Fruit fly (Drosophila melanogaster) whole organism, prepupa: Measurements from ENCODE around the gene GCC88.

Experiments used
- CG10669 ChIP-seq: fragments of 200-800 bp; sonication (Bioruptor generic); optimal IDR thresholded peaks from 3 replicates; lab custom pipeline; 2018; ENCODE audit warnings: missing biosample characterization, mild to moderate bottlenecking, missing genetic modification characterization, moderate library complexity
- CG11902 ChIP-seq: fragments of 200-800 bp; sonication (Bioruptor generic); optimal IDR thresholded peaks from 3 replicates; lab custom pipeline; 2016; ENCODE audit warnings: missing biosample characterization, missing genetic modification characterization
- CG1621 ChIP-seq: fragments of 200-800 bp; sonication (Bioruptor generic); optimal IDR thresholded peaks from 3 replicates; lab custom pipeline; 2018; ENCODE audit warnings: missing biosample characterization, mild to moderate bottlenecking, missing genetic modification characterization
- CG16779 ChIP-seq: fragments of 200-800 bp; sonication (Bioruptor generic); optimal IDR thresholded peaks from 3 replicates; lab custom pipeline; 2017; ENCODE audit warnings: missing biosample characterization, mild to moderate bottlenecking, missing genetic modification characterization
- CG3032 ChIP-seq: fragments of 200-800 bp; optimal IDR thresholded peaks from 2 replicates; lab custom pipeline; 2019; ENCODE audit warnings: missing biosample characterization, mild to moderate bottlenecking, missing genetic modification characterization, moderate library complexity
- CG31627 ChIP-seq: fragments of 200-800 bp; sonication (Bioruptor generic); optimal IDR thresholded peaks from 3 replicates; lab custom pipeline; 2016; ENCODE audit warnings: missing biosample characterization, missing genetic modification characterization
- CG32006 ChIP-seq: fragments of 200-800 bp; sonication (Bioruptor generic); optimal IDR thresholded peaks from 3 replicates; lab custom pipeline; 2017; ENCODE audit warnings: missing biosample characterization, mild to moderate bottlenecking, missing genetic modification characterization
- CG34406 ChIP-seq: fragments of 200-800 bp; sonication (Bioruptor generic); optimal IDR thresholded peaks from 3 replicates; lab custom pipeline; 2016; ENCODE audit warnings: missing biosample characterization, missing genetic modification characterization
- CG3919 ChIP-seq: fragments of 200-800 bp; sonication (Bioruptor generic); optimal IDR thresholded peaks from 3 replicates; lab custom pipeline; 2016; ENCODE audit warnings: missing biosample characterization, missing genetic modification characterization
- CG6163 ChIP-seq: fragments of 200-800 bp; sonication (Bioruptor generic); IDR thresholded peaks from 3 replicates; pipeline ENCODE4 v1.3.6; 2022; ENCODE audit warnings: missing biosample characterization, missing genetic modification characterization
- CG6276 ChIP-seq: fragments of 200-800 bp; sonication (Bioruptor generic); optimal IDR thresholded peaks from 2 replicates; lab custom pipeline; 2017; ENCODE audit warnings: missing biosample characterization, mild to moderate bottlenecking, missing genetic modification characterization
- CG6792 ChIP-seq: fragments of 200-800 bp; sonication (Bioruptor generic); optimal IDR thresholded peaks from 3 replicates; lab custom pipeline; 2016; ENCODE audit warnings: missing biosample characterization, missing genetic modification characterization
- CG6808 ChIP-seq: fragments of 200-800 bp; sonication (Bioruptor generic); optimal IDR thresholded peaks from 3 replicates; lab custom pipeline; 2017; ENCODE audit warnings: missing biosample characterization, missing genetic modification characterization, mild to moderate bottlenecking, moderate library complexity, missing genetic modification reagents
- CG6854 ChIP-seq: fragments of 200-800 bp; sonication (Bioruptor generic); optimal IDR thresholded peaks from 2 replicates; lab custom pipeline; 2017; ENCODE audit warnings: missing biosample characterization, mild to moderate bottlenecking, missing genetic modification characterization
- CG7368 ChIP-seq: fragments of 200-800 bp; sonication (Bioruptor generic); optimal IDR thresholded peaks from 3 replicates; lab custom pipeline; 2016; ENCODE audit warnings: missing biosample characterization, missing genetic modification characterization
- CG8119 ChIP-seq: fragments of 200-800 bp; sonication (Bioruptor generic); IDR thresholded peaks from 3 replicates; pipeline ENCODE4 v1.3.6; 2022; ENCODE audit warnings: missing biosample characterization, missing genetic modification characterization
- CG8632 ChIP-seq: fragments of 200-800 bp; sonication (Bioruptor generic); optimal IDR thresholded peaks from 3 replicates; lab custom pipeline; 2016; ENCODE audit warnings: missing biosample characterization, missing genetic modification characterization
- CG9139 ChIP-seq: fragments of 200-800 bp; sonication (Bioruptor generic); optimal IDR thresholded peaks from 3 replicates; lab custom pipeline; 2017; ENCODE audit warnings: missing biosample characterization, mild to moderate bottlenecking, missing genetic modification characterization
- Eip75B ChIP-seq: fragments of 200-800 bp; sonication (Bioruptor generic); optimal IDR thresholded peaks from 3 replicates; lab custom pipeline; 2016; ENCODE audit warnings: missing biosample characterization, missing genetic modification characterization
- Eip93F ChIP-seq: fragments of 200-800 bp; sonication (Bioruptor generic); optimal IDR thresholded peaks from 2 replicates; lab custom pipeline; 2016; ENCODE audit warnings: missing biosample characterization, mild to moderate bottlenecking, missing genetic modification characterization
- Gug ChIP-seq: fragments of 200-800 bp; sonication (Bioruptor generic); IDR thresholded peaks from 2 replicates; pipeline ENCODE4 v1.3.6; 2022; ENCODE audit warnings: missing biosample characterization, missing genetic modification characterization
- Hr38 ChIP-seq: sonication (Bioruptor generic); optimal IDR thresholded peaks from 2 replicates; lab custom pipeline; 2016; ENCODE audit warnings: missing biosample characterization, missing genetic modification characterization
- Hr39 ChIP-seq: fragments of 200-800 bp; sonication (Bioruptor generic); optimal IDR thresholded peaks from 2 replicates; lab custom pipeline; 2016; ENCODE audit warnings: missing biosample characterization, missing genetic modification characterization
- Hr4 ChIP-seq: fragments of 200-800 bp; sonication (Bioruptor generic); optimal IDR thresholded peaks from 3 replicates; lab custom pipeline; 2016; ENCODE audit warnings: missing biosample characterization, missing genetic modification characterization
- Met ChIP-seq: fragments of 200-800 bp; sonication (Bioruptor generic); optimal IDR thresholded peaks from 3 replicates; lab custom pipeline; 2016; ENCODE audit warnings: missing biosample characterization, missing genetic modification characterization
- Smox ChIP-seq: fragments of 200-800 bp; sonication (Bioruptor generic); optimal IDR thresholded peaks from 3 replicates; lab custom pipeline; 2016; ENCODE audit warnings: missing biosample characterization, missing genetic modification characterization
- Sox102F ChIP-seq: fragments of 200-800 bp; sonication (Bioruptor generic); optimal IDR thresholded peaks from 2 replicates; lab custom pipeline; 2016; ENCODE audit warnings: missing biosample characterization, mild to moderate bottlenecking, missing genetic modification characterization
- Sox14 ChIP-seq: fragments of 200-800 bp; sonication (Bioruptor generic); optimal IDR thresholded peaks from 3 replicates; lab custom pipeline; 2016; ENCODE audit warnings: missing biosample characterization, missing genetic modification characterization
- Sox15 ChIP-seq: fragments of 200-800 bp; sonication (Bioruptor generic); optimal IDR thresholded peaks from 3 replicates; lab custom pipeline; 2016; ENCODE audit warnings: missing biosample characterization, missing genetic modification characterization
- achi ChIP-seq: fragments of 200-800 bp; sonication (Bioruptor generic); optimal IDR thresholded peaks from 3 replicates; lab custom pipeline; 2016; ENCODE audit warnings: missing biosample characterization, missing genetic modification characterization
- cyc ChIP-seq: fragments of 200-800 bp; sonication (Bioruptor generic); optimal IDR thresholded peaks from 3 replicates; lab custom pipeline; 2016; ENCODE audit warnings: missing biosample characterization, missing genetic modification characterization
- dac ChIP-seq: fragments of 200-800 bp; sonication (Bioruptor generic); optimal IDR thresholded peaks from 2 replicates; lab custom pipeline; 2017; ENCODE audit warnings: missing biosample characterization, mild to moderate bottlenecking, missing genetic modification characterization
- dsx ChIP-seq: fragments of 200-800 bp; optimal IDR thresholded peaks from 3 replicates; lab custom pipeline; 2019; ENCODE audit warnings: missing biosample characterization, mild to moderate bottlenecking, missing genetic modification characterization, moderate library complexity; ENCODE audit not compliant: poor library complexity, severe bottlenecking
- eg ChIP-seq: fragments of 200-800 bp; sonication (Bioruptor generic); IDR thresholded peaks from 3 replicates; pipeline ENCODE4 v1.3.6; 2022; ENCODE audit warnings: missing biosample characterization, missing genetic modification characterization
- esn ChIP-seq: fragments of 200-800 bp; sonication (Bioruptor generic); optimal IDR thresholded peaks from 2 replicates; lab custom pipeline; 2016; ENCODE audit warnings: missing biosample characterization, mild to moderate bottlenecking, missing genetic modification characterization, moderate library complexity
- fd59A ChIP-seq: fragments of 200-800 bp; sonication (Bioruptor generic); optimal IDR thresholded peaks from 2 replicates; lab custom pipeline; 2017; ENCODE audit warnings: missing biosample characterization, mild to moderate bottlenecking, missing genetic modification characterization, missing genetic modification reagents
- fkh ChIP-seq: fragments of 200-800 bp; sonication (Bioruptor generic); optimal IDR thresholded peaks from 3 replicates; lab custom pipeline; 2017; ENCODE audit warnings: missing biosample characterization, mild to moderate bottlenecking, missing genetic modification characterization, moderate library complexity
- lz ChIP-seq: fragments of 200-800 bp; sonication (Bioruptor generic); optimal IDR thresholded peaks from 3 replicates; lab custom pipeline; 2016; ENCODE audit warnings: missing biosample characterization, missing genetic modification characterization
- pdm3 ChIP-seq: fragments of 200-800 bp; sonication (Bioruptor generic); optimal IDR thresholded peaks from 3 replicates; lab custom pipeline; 2016; ENCODE audit warnings: missing biosample characterization, missing genetic modification characterization
- salr ChIP-seq, 2 experiments: fragments of 200-800 bp; sonication (Bioruptor generic); optimal IDR thresholded peaks; 3 replicates each; lab custom pipeline; 2016 to 2018; ENCODE audit warnings: missing biosample characterization in 2 of 2, missing genetic modification characterization in 2 of 2, mild to moderate bottlenecking in 1 of 2
- spab ChIP-seq: fragments of 200-800 bp; sonication (Bioruptor generic); optimal IDR thresholded peaks from 2 replicates; lab custom pipeline; 2017; ENCODE audit warnings: missing biosample characterization, mild to moderate bottlenecking, missing genetic modification characterization, missing genetic modification reagents
- ss ChIP-seq, 2 experiments: fragments of 200-800 bp; sonication (Bioruptor generic); optimal IDR thresholded peaks; 2 replicates in 1 of 2; 3 replicates in 1 of 2; lab custom pipeline; 2017 to 2018; ENCODE audit warnings: mild to moderate bottlenecking in 2 of 2, missing biosample characterization in 2 of 2, missing genetic modification characterization in 2 of 2, moderate library complexity in 1 of 2
- topi ChIP-seq: fragments of 200-800 bp; sonication (Bioruptor generic); optimal IDR thresholded peaks from 3 replicates; lab custom pipeline; 2016; ENCODE audit warnings: missing biosample characterization, missing genetic modification characterization
- vri ChIP-seq: fragments of 200-800 bp; sonication (Bioruptor generic); optimal IDR thresholded peaks from 3 replicates; lab custom pipeline; 2016; ENCODE audit warnings: missing biosample characterization, mild to moderate bottlenecking, missing genetic modification characterization

GCC88 gene

dm6 chr3R:11211291-11212061, 18.9 kb downstream of the GCC88 start (continued):
- TF ChIP-seq CG34406 (GFP tag; lab: Kevin White, UChicago), result peak; percentile 48
- TF ChIP-seq CG31627 (GFP tag; lab: Kevin White, UChicago), result peak; percentile 83
- TF ChIP-seq CG10669 (GFP tag; lab: Kevin White, UChicago), result peak; percentile 53
- peak; percentile 83 for TF ChIP-seq esn (GFP tag; lab: Kevin White, UChicago)
- peak; percentile 62 for TF ChIP-seq Sox15 (GFP tag; lab: Kevin White, UChicago)
- peak; percentile 12 for TF ChIP-seq dsx (GFP tag; lab: Kevin White, UChicago)
- TF ChIP-seq Met (GFP tag; lab: Kevin White, UChicago), result peak; percentile 81
- TF ChIP-seq lz (GFP tag; lab: Kevin White, UChicago), result peak; percentile 83
- TF ChIP-seq CG8632 (GFP tag; lab: Kevin White, UChicago), result peak; percentile 54
- no peak for TF ChIP-seq Hr38
- TF ChIP-seq spab (GFP tag; lab: Kevin White, UChicago), result no peak
- TF ChIP-seq CG6808 (GFP tag; lab: Kevin White, UChicago), result peak; percentile 14
- TF ChIP-seq fd59A (GFP tag; lab: Kevin White, UChicago), result peak; percentile 7
- peak; percentile 80 for TF ChIP-seq Hr4 (GFP tag; lab: Kevin White, UChicago)
- no peak for TF ChIP-seq CG6854 (GFP tag; lab: Kevin White, UChicago)
- peak; percentile 70 for TF ChIP-seq CG6163 (GFP tag; lab: Robert Waterston, UW)
- TF ChIP-seq CG1621 (tag; lab: Kevin White, UChicago), result no peak
- peak; percentile 50 for TF ChIP-seq CG11902 (GFP tag; lab: Kevin White, UChicago)
- TF ChIP-seq fkh, result no peak
- peak in 1 of 2 experiments; percentile 26 for TF ChIP-seq salr (GFP tag; optimal IDR thresholded peaks at IDR 0.05; lab: Kevin White, UChicago)
- TF ChIP-seq Hr39, result peak; percentile 81
- peak; percentile 79 for TF ChIP-seq topi
- TF ChIP-seq CG6276, result no peak
- peak; percentile 72 for TF ChIP-seq Sox102F (GFP tag; lab: Kevin White, UChicago)
- no peak for TF ChIP-seq CG9139 (GFP tag; lab: Kevin White, UChicago)
- TF ChIP-seq pdm3, result peak; percentile 82
- peak; percentile 57 for TF ChIP-seq CG6792
- peak; percentile 21 for TF ChIP-seq dac
- peak; percentile 14 to 39 for TF ChIP-seq ss (GFP tag; optimal IDR thresholded peaks at IDR 0.05; lab: Kevin White, UChicago)

dm6 chr3R:11209801-11210402, 20.5 kb downstream of the GCC88 start, which contains the start of the genes SdhC and Tctp:
SdhC (minus strand) TSS chr3R:11209849.
Tctp (plus strand) TSS chr3R:11210247.
- TF ChIP-seq CG8632 (GFP tag; lab: Kevin White, UChicago), result no peak
- no peak for TF ChIP-seq Eip93F (GFP tag; lab: Kevin White, UChicago)
- TF ChIP-seq CG6854 (GFP tag; lab: Kevin White, UChicago), result peak; percentile 66
- peak; percentile 14 to 39 for TF ChIP-seq ss (GFP tag; optimal IDR thresholded peaks at IDR 0.05; lab: Kevin White, UChicago)
- peak; percentile 47 for TF ChIP-seq Smox (GFP tag; lab: Kevin White, UChicago)
- peak; percentile 45 for TF ChIP-seq vri (GFP tag; lab: Kevin White, UChicago)
- TF ChIP-seq esn (GFP tag; lab: Kevin White, UChicago), result peak; percentile 68
- peak; percentile 30 for TF ChIP-seq CG6792
- peak; percentile 59 for TF ChIP-seq Eip75B (GFP tag; lab: Kevin White, UChicago)
- peak; percentile 10 for TF ChIP-seq cyc (GFP tag; lab: Kevin White, UChicago)
- no peak for TF ChIP-seq Hr38
- peak; percentile 59 for TF ChIP-seq CG3919
- peak in 1 of 2 experiments; percentile 10 for TF ChIP-seq salr (GFP tag; optimal IDR thresholded peaks at IDR 0.05; lab: Kevin White, UChicago)
- TF ChIP-seq CG8119 (GFP tag; lab: Robert Waterston, UW), result 0 out of 3 replicates have a peak, but pooled peaks have one; percentile 12
- TF ChIP-seq Gug (GFP tag; lab: Robert Waterston, UW), result no peak
- no peak for TF ChIP-seq CG9139 (GFP tag; lab: Kevin White, UChicago)
- TF ChIP-seq CG10669 (GFP tag; lab: Kevin White, UChicago), result peak; percentile 0
- peak; percentile 53 for TF ChIP-seq achi
- TF ChIP-seq eg (GFP tag; lab: Robert Waterston, UW), result peak; percentile 28; the same call in 1 of the 3 replicates
- peak; percentile 64 for TF ChIP-seq Met (GFP tag; lab: Kevin White, UChicago)
- peak; percentile 23 for TF ChIP-seq CG3032
- no peak for TF ChIP-seq CG16779 (tag; lab: Kevin White, UChicago)
- peak; percentile 52 for TF ChIP-seq Sox14 (GFP tag; lab: Kevin White, UChicago)
- peak; percentile 83 for TF ChIP-seq fkh
- peak; percentile 10 for TF ChIP-seq dsx (GFP tag; lab: Kevin White, UChicago)
- TF ChIP-seq CG7368, result no peak
- TF ChIP-seq CG34406 (GFP tag; lab: Kevin White, UChicago), result peak; percentile 33
- peak; percentile 49 for TF ChIP-seq topi
- TF ChIP-seq Sox102F (GFP tag; lab: Kevin White, UChicago), result peak; percentile 42
- peak; percentile 36 for TF ChIP-seq CG31627 (GFP tag; lab: Kevin White, UChicago)
- TF ChIP-seq dac, result no peak
- no peak for TF ChIP-seq CG32006 (GFP tag; lab: Kevin White, UChicago)
